Worm (Caenorhabditis elegans): ENCODE results near the gene tig-2.

ce11 chrV:4742190-4742589, 12.2 kb upstream of the tig-2 start, which contains the start of gene ugt-61:
- TF ChIP-seq ref-1 (GFP tag; conservative IDR thresholded peaks at IDR 0.05), result no peak
- no peak for TF ChIP-seq T22C8.4 (GFP tag; IDR thresholded peaks at IDR 0.05)
- TF ChIP-seq flt-1 (GFP tag; IDR thresholded peaks at IDR 0.05), result no peak
- no peak for TF ChIP-seq klf-2 (GFP tag; conservative IDR thresholded peaks at IDR 0.05)

All from whole organism, midembryonic.